Worm (Caenorhabditis elegans): ENCODE data around the gene C49A9.9.

- TF ChIP-seq aly-2 (tag; optimal IDR thresholded peaks at IDR 0.05) (no peak), nhr-23 (tag; optimal IDR thresholded peaks at IDR 0.05) (no peak), ama-1 (optimal IDR thresholded peaks at IDR 0.05) (no peak)
Measured at ce11 chrIV:6227974-6228373, 10.8 kb downstream of the C49A9.9 start, which contains the start of gene C49A9.1.

All from whole organism, L2 larva.